Fruit fly (Drosophila melanogaster): ENCODE results near the gene mbo.
A peak's percentile ranks its signal among the peaks of the same experiment; 100 is the strongest.

Gene mbo

DNA sequence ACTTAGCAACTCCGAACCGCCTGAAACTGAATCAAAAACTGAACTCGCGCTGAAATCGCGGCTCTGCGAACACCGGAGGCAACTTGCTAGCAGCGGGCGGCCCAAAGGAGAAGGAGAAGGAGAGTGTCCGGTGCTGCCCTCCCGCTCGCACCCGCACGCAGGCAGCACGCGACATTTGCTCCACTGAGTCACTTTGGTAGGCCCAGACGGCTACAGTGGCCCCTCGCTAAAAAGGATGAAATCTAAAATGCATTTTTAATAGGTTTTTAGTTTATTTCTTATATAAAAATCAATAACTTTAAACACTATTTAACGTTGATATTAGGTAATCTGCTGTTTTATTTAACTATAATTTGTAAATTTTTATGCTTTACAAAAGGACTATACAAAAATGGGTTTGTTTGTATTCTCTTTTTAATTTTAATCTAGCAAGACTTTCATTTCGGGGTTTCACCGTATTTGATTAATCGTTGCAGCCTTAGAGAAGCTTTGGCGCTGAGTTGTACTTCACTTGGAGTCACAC lies 43.6 kb upstream of the mbo start, which contains the start of gene Men (continued):
- no peak for TF ChIP-seq pho (GFP tag; optimal IDR thresholded peaks at IDR 0.05)
- TF ChIP-seq gem (tag; optimal IDR thresholded peaks at IDR 0.05): peak; percentile 83
- 0 out of 2 replicates have a peak, but pooled peaks have one; percentile 11 for TF ChIP-seq chm (GFP tag; IDR thresholded peaks at IDR 0.05)
- TF ChIP-seq HLHmδ (GFP tag; optimal IDR thresholded peaks at IDR 0.05): no peak
- TF ChIP-seq CG33213 (GFP tag; optimal IDR thresholded peaks at IDR 0.05): no peak
- TF ChIP-seq CG12391 (tag; optimal IDR thresholded peaks at IDR 0.05): peak; percentile 61
- TF ChIP-seq abd-A (tag; optimal IDR thresholded peaks at IDR 0.05): no peak
- peak; percentile 49; the same call in 1 of the 2 replicates for TF ChIP-seq dati (GFP tag; IDR thresholded peaks at IDR 0.05)
- TF ChIP-seq so (GFP tag; IDR thresholded peaks at IDR 0.05): peak; percentile 59; the same call in 1 of the 3 replicates
- peak; percentile 8 for TF ChIP-seq HmgZ (tag; optimal IDR thresholded peaks at IDR 0.05)
- TF ChIP-seq Atf6 (GFP tag; IDR thresholded peaks at IDR 0.05): no peak; the same call in 1 of the 2 replicates
- TF ChIP-seq CG9876 (GFP tag; optimal IDR thresholded peaks at IDR 0.05): no peak
- peak; percentile 40 for TF ChIP-seq fd3F (GFP tag; optimal IDR thresholded peaks at IDR 0.05)
- no peak for TF ChIP-seq ato (GFP tag; IDR thresholded peaks at IDR 0.05; ENCODE audit: partially characterized antibody)
- peak; percentile 59 for TF ChIP-seq CG7372 (GFP tag; IDR thresholded peaks at IDR 0.05)
- no peak for TF ChIP-seq CG10321 (GFP tag; IDR thresholded peaks at IDR 0.05)
- TF ChIP-seq Ptx1 (GFP tag; IDR thresholded peaks at IDR 0.05): peak; percentile 80
- peak; percentile 46 for TF ChIP-seq Jarid2 (GFP tag; optimal IDR thresholded peaks at IDR 0.05)
- TF ChIP-seq CG2875 (GFP tag; optimal IDR thresholded peaks at IDR 0.05): no peak
- no peak for TF ChIP-seq psq (GFP tag; optimal IDR thresholded peaks at IDR 0.05)
- TF ChIP-seq pum (GFP tag; optimal IDR thresholded peaks at IDR 0.05): no peak
- peak; percentile 85 for TF ChIP-seq CG2678 (tag; optimal IDR thresholded peaks at IDR 0.05)
- no peak for TF ChIP-seq CrebB (tag; optimal IDR thresholded peaks at IDR 0.05)
- no peak for TF ChIP-seq Sry-δ (GFP tag; optimal IDR thresholded peaks at IDR 0.05)
- 0 out of 2 replicates have a peak, but pooled peaks have one; percentile 8 for TF ChIP-seq CG11696 (GFP tag; IDR thresholded peaks at IDR 0.05)
- no peak for TF ChIP-seq zen (tag; optimal IDR thresholded peaks at IDR 0.05)
- TF ChIP-seq Vsx1 (GFP tag; optimal IDR thresholded peaks at IDR 0.05): peak; percentile 16
- no peak for TF ChIP-seq Myb (GFP tag; optimal IDR thresholded peaks at IDR 0.05)
- TF ChIP-seq CG6254 (GFP tag; optimal IDR thresholded peaks at IDR 0.05): no peak
- TF ChIP-seq Hr3 (GFP tag; optimal IDR thresholded peaks at IDR 0.05): peak; percentile 34
- peak; percentile 52 for TF ChIP-seq Fer3 (tag; optimal IDR thresholded peaks at IDR 0.05)
- no peak for TF ChIP-seq gcm2 (GFP tag; optimal IDR thresholded peaks at IDR 0.05)
- TF ChIP-seq dmrt99B (tag; optimal IDR thresholded peaks at IDR 0.05): peak; percentile 82
- TF ChIP-seq nom (GFP tag; optimal IDR thresholded peaks at IDR 0.05): peak; percentile 25
- TF ChIP-seq ap (GFP tag; IDR thresholded peaks at IDR 0.05): peak; percentile 37; the same call in 1 of the 2 replicates
- no peak for TF ChIP-seq Sry-β (GFP tag; optimal IDR thresholded peaks at IDR 0.05)
- TF ChIP-seq ara (GFP tag; IDR thresholded peaks at IDR 0.05): 0 out of 2 replicates have a peak, but pooled peaks have one; percentile 9
- no peak for TF ChIP-seq crol (GFP tag; IDR thresholded peaks at IDR 0.05)
- TF ChIP-seq CG12659 (GFP tag; optimal IDR thresholded peaks at IDR 0.05): peak; percentile 70
- no peak for TF ChIP-seq nau (GFP tag; optimal IDR thresholded peaks at IDR 0.05)
- peak; percentile 27 for TF ChIP-seq sqz (GFP tag; optimal IDR thresholded peaks at IDR 0.05)
- no peak for TF ChIP-seq Ets97D (GFP tag; optimal IDR thresholded peaks at IDR 0.05)
- TF ChIP-seq CG7357 (GFP tag; IDR thresholded peaks at IDR 0.05): peak; percentile 57; the same call in 1 of the 3 replicates
- no peak for TF ChIP-seq mam (GFP tag; optimal IDR thresholded peaks at IDR 0.05)
- peak; percentile 31 for TF ChIP-seq run (tag; optimal IDR thresholded peaks at IDR 0.05)
- peak; percentile 62 for TF ChIP-seq Dek (tag; optimal IDR thresholded peaks at IDR 0.05)
- peak; percentile 75 for TF ChIP-seq Oli (tag; optimal IDR thresholded peaks at IDR 0.05)
- no peak for TF ChIP-seq H15 (GFP tag; IDR thresholded peaks at IDR 0.05)
- peak; percentile 49 for TF ChIP-seq ssp (GFP tag; IDR thresholded peaks at IDR 0.05)
- peak; percentile 57 for TF ChIP-seq CG32767 (GFP tag; IDR thresholded peaks at IDR 0.05)
